Fruit fly (Drosophila melanogaster): Measurements from ENCODE around the gene NAAT1.

NAAT1 gene

dm6 chrX:5419905-5420567, 9.4 kb upstream of the NAAT1 start:
- no peak for TF ChIP-seq h (optimal IDR thresholded peaks at IDR 0.05)
- TF ChIP-seq ttk (optimal IDR thresholded peaks at IDR 0.05), result no peak
- TF ChIP-seq insv (optimal IDR thresholded peaks at IDR 0.05), result no peak
- TF ChIP-seq Sin3A (optimal IDR thresholded peaks at IDR 0.05), result no peak
- no peak for TF ChIP-seq Myc (optimal IDR thresholded peaks at IDR 0.05)
- no peak for TF ChIP-seq psq (optimal IDR thresholded peaks at IDR 0.05)

dm6 chrX:5419045-5419901, 8.6 kb upstream of the NAAT1 start:
- TF ChIP-seq Myc (optimal IDR thresholded peaks at IDR 0.05) (no peak), Sin3A (optimal IDR thresholded peaks at IDR 0.05) (no peak), ttk (optimal IDR thresholded peaks at IDR 0.05) (no peak), h (optimal IDR thresholded peaks at IDR 0.05) (no peak), insv (optimal IDR thresholded peaks at IDR 0.05) (no peak), psq (optimal IDR thresholded peaks at IDR 0.05) (no peak)

dm6 chrX:5418555-5419044, 8.0 kb upstream of the NAAT1 start:
- TF ChIP-seq psq (optimal IDR thresholded peaks at IDR 0.05), result no peak

dm6 chrX:5417836-5418554, 7.3 kb upstream of the NAAT1 start:
- TF ChIP-seq h (optimal IDR thresholded peaks at IDR 0.05), result no peak
- TF ChIP-seq Myc (optimal IDR thresholded peaks at IDR 0.05), result no peak
- no peak for TF ChIP-seq psq (optimal IDR thresholded peaks at IDR 0.05)
- no peak for TF ChIP-seq insv (optimal IDR thresholded peaks at IDR 0.05)
- no peak for TF ChIP-seq Sin3A (optimal IDR thresholded peaks at IDR 0.05)
- TF ChIP-seq ttk (optimal IDR thresholded peaks at IDR 0.05), result no peak

dm6 chrX:5408869-5409268, 1.8 kb downstream of the NAAT1 start:
- no peak for TF ChIP-seq Myc (optimal IDR thresholded peaks at IDR 0.05)
- no peak for TF ChIP-seq Sin3A (optimal IDR thresholded peaks at IDR 0.05)
- TF ChIP-seq psq (optimal IDR thresholded peaks at IDR 0.05), result no peak

dm6 chrX:5382539-5382938, 28.1 kb downstream of the NAAT1 start:
- TF ChIP-seq h (optimal IDR thresholded peaks at IDR 0.05), result no peak
- no peak for TF ChIP-seq ttk (optimal IDR thresholded peaks at IDR 0.05)
- TF ChIP-seq psq (optimal IDR thresholded peaks at IDR 0.05), result no peak
- TF ChIP-seq Sin3A (optimal IDR thresholded peaks at IDR 0.05), result no peak
- no peak for TF ChIP-seq Myc (optimal IDR thresholded peaks at IDR 0.05)
- TF ChIP-seq insv (optimal IDR thresholded peaks at IDR 0.05), result no peak

- TF ChIP-seq Myc (optimal IDR thresholded peaks at IDR 0.05) (no peak), Sin3A (optimal IDR thresholded peaks at IDR 0.05) (no peak), insv (optimal IDR thresholded peaks at IDR 0.05) (no peak), psq (optimal IDR thresholded peaks at IDR 0.05) (no peak), h (optimal IDR thresholded peaks at IDR 0.05) (no peak), ttk (optimal IDR thresholded peaks at IDR 0.05) (no peak)
Observed at dm6 chrX:5364031-5364430, 46.6 kb downstream of the NAAT1 start.

dm6 chrX:5363116-5363515, 47.5 kb downstream of the NAAT1 start:
- TF ChIP-seq insv (optimal IDR thresholded peaks at IDR 0.05), result no peak
- TF ChIP-seq Sin3A (optimal IDR thresholded peaks at IDR 0.05), result no peak
- TF ChIP-seq Myc (optimal IDR thresholded peaks at IDR 0.05), result no peak
- TF ChIP-seq ttk (optimal IDR thresholded peaks at IDR 0.05), result no peak
- TF ChIP-seq psq (optimal IDR thresholded peaks at IDR 0.05), result no peak
- no peak for TF ChIP-seq h (optimal IDR thresholded peaks at IDR 0.05)

dm6 chrX:5358813-5359212, 51.8 kb downstream of the NAAT1 start:
- TF ChIP-seq h (optimal IDR thresholded peaks at IDR 0.05) (no peak), ttk (optimal IDR thresholded peaks at IDR 0.05) (no peak), psq (optimal IDR thresholded peaks at IDR 0.05) (no peak), Myc (optimal IDR thresholded peaks at IDR 0.05) (no peak), Sin3A (optimal IDR thresholded peaks at IDR 0.05) (no peak), insv (optimal IDR thresholded peaks at IDR 0.05) (no peak)

dm6 chrX:5357035-5357434, 53.6 kb downstream of the NAAT1 start:
- TF ChIP-seq psq (optimal IDR thresholded peaks at IDR 0.05), result no peak
- TF ChIP-seq Sin3A (optimal IDR thresholded peaks at IDR 0.05), result no peak
- no peak for TF ChIP-seq insv (optimal IDR thresholded peaks at IDR 0.05)
- no peak for TF ChIP-seq Myc (optimal IDR thresholded peaks at IDR 0.05)
- no peak for TF ChIP-seq ttk (optimal IDR thresholded peaks at IDR 0.05)
- TF ChIP-seq h (optimal IDR thresholded peaks at IDR 0.05), result no peak

All from Kc167 (cell line).